Worm (Caenorhabditis elegans): Measurements from ENCODE around the gene str-73.
"Not testable (repeated sequence)": the region's sequence is repeated elsewhere in the genome, so short reads cannot be mapped to it uniquely, and the experiment has no call there.

DNA sequence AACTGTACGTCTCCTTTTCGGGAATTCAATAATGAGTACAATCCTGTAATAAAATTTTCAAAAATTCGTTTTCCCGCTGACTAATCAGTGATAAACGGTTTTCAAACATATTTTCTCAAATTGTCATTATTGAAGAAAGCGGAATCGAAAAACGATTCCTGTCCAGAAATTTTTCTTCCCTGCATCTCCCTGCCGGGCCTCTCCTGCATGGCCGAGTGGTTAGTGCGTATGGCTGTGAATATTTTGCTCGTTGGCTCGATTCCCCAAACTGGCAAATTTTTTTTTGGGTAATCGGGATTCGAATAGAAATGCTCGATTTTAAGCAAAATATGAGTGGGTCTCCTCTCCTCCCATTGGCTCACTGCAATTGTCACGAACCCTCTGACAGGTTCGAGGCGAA lies 44.6 kb downstream of the str-73 start:
- TF ChIP-seq fkh-3 (tag; optimal IDR thresholded peaks at IDR 0.05); lsl-1 (GFP tag; optimal IDR thresholded peaks at IDR 0.05); ceh-27 (GFP tag; optimal IDR thresholded peaks at IDR 0.05); nhr-90 (tag; optimal IDR thresholded peaks at IDR 0.05); ceh-58 (GFP tag; IDR thresholded peaks at IDR 0.05); B0035.1 (tag; optimal IDR thresholded peaks at IDR 0.05); unc-130 (GFP tag; optimal IDR thresholded peaks at IDR 0.05): not testable (repeated sequence)
